Fruit fly (Drosophila melanogaster) whole organism, adult: Measurements from ENCODE around the gene CG33769.

ENCODE experiments used
- CG7045 ChIP-seq: fragments of 200-800 bp; sonication (Bioruptor generic); optimal IDR thresholded peaks from 2 replicates; lab custom pipeline; 2017; ENCODE audit warnings: missing biosample characterization, mild to moderate bottlenecking, missing genetic modification characterization
- kay ChIP-seq: fragments of 200-800 bp; sonication (Bioruptor generic); peaks from one replicate; lab custom pipeline; 2016; ENCODE audit warnings: missing biosample characterization, missing genetic modification characterization, borderline replicate concordance

dm6 chr3L:22637866-22638534, 9.7 kb upstream of the CG33769 start, which contains the start of gene CG14459:
- TF ChIP-seq kay, result no peak
- no peak for TF ChIP-seq CG7045
